Fruit fly (Drosophila melanogaster): ENCODE results near the gene Taf3.
A peak's percentile ranks its signal among the peaks of the same experiment; 100 is the strongest.

The Taf3 gene

dm6 chr4:424630-425327 is 41.8 kb downstream of the Taf3 start (continued):
- TF ChIP-seq Ets96B (tag; optimal IDR thresholded peaks at IDR 0.05): peak; percentile 59
- no peak for TF ChIP-seq vri (GFP tag; optimal IDR thresholded peaks at IDR 0.05)
- TF ChIP-seq dsx (GFP tag; optimal IDR thresholded peaks at IDR 0.05; ENCODE audit: poor library complexity, severe bottlenecking): no peak
- TF ChIP-seq fd59A (GFP tag; optimal IDR thresholded peaks at IDR 0.05): peak; percentile 29
- TF ChIP-seq Lpt (GFP tag; optimal IDR thresholded peaks at IDR 0.05): peak; percentile 38
- TF ChIP-seq CG6808 (GFP tag; optimal IDR thresholded peaks at IDR 0.05): peak; percentile 57
- TF ChIP-seq Sox15 (GFP tag; optimal IDR thresholded peaks at IDR 0.05): peak; percentile 50
- TF ChIP-seq Sox14 (GFP tag; optimal IDR thresholded peaks at IDR 0.05): peak; percentile 79
- peak; percentile 88 for TF ChIP-seq esn (GFP tag; optimal IDR thresholded peaks at IDR 0.05)
- TF ChIP-seq Sox102F (GFP tag; optimal IDR thresholded peaks at IDR 0.05): peak; percentile 79
- TF ChIP-seq svp (GFP tag): no peak
- TF ChIP-seq CG6276 (GFP tag; optimal IDR thresholded peaks at IDR 0.05): no peak
- no peak for TF ChIP-seq CG11294 (GFP tag; IDR thresholded peaks at IDR 0.05)

- TF ChIP-seq Sox15 (GFP tag; optimal IDR thresholded peaks at IDR 0.05) (no peak), OdsH (GFP tag; optimal IDR thresholded peaks at IDR 0.05) (no peak), dsx (GFP tag; optimal IDR thresholded peaks at IDR 0.05; ENCODE audit: poor library complexity, severe bottlenecking) (no peak), svp (GFP tag) (no peak), CG8319 (GFP tag; optimal IDR thresholded peaks at IDR 0.05) (no peak), lz (GFP tag; optimal IDR thresholded peaks at IDR 0.05) (no peak), fd85E (GFP tag; optimal IDR thresholded peaks at IDR 0.05) (no peak), CG16779 (tag; optimal IDR thresholded peaks at IDR 0.05) (no peak), Ets21C (GFP tag; optimal IDR thresholded peaks at IDR 0.05) (no peak), CG34406 (GFP tag; optimal IDR thresholded peaks at IDR 0.05) (no peak), pdm3 (GFP tag; optimal IDR thresholded peaks at IDR 0.05) (no peak), Lpt (GFP tag; optimal IDR thresholded peaks at IDR 0.05) (no peak), CG7368 (GFP tag; optimal IDR thresholded peaks at IDR 0.05) (no peak)
These were observed 43.3 kb downstream of the Taf3 start for dm6 chr4:423338-423737.

dm6 chr4:421772-422171 is 44.9 kb downstream of the Taf3 start:
- no peak for TF ChIP-seq dac (GFP tag; optimal IDR thresholded peaks at IDR 0.05)
- TF ChIP-seq salr (GFP tag; optimal IDR thresholded peaks at IDR 0.05): no peak
- TF ChIP-seq Lpt (GFP tag; optimal IDR thresholded peaks at IDR 0.05): no peak
- no peak for TF ChIP-seq CG3032 (tag; optimal IDR thresholded peaks at IDR 0.05)
- no peak for TF ChIP-seq CG4318 (GFP tag; optimal IDR thresholded peaks at IDR 0.05)

DNA sequence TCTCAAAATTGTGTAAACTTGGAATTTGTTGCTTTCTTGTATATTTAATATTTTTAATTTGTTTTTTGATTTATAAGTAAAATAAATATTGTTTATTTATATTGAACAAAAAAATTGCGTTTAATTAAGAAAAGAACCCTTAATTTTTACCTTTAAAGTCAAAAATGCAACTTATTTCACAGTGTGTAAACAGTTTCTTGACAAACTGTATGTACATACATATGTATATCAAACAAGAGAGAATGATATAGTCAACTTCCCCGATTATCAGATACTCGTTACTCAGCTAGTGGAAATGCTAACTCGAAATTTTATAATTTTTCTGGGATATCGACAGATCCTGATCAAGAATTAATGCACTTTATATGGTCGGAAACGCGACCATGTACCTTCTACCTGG is 45.6 kb downstream of the Taf3 start:
- TF ChIP-seq Gug (GFP tag; IDR thresholded peaks at IDR 0.05) (no peak), CG6792 (GFP tag; optimal IDR thresholded peaks at IDR 0.05) (no peak), salr (GFP tag; optimal IDR thresholded peaks at IDR 0.05) (no peak), Eip78C (GFP tag) (no peak), OdsH (GFP tag; optimal IDR thresholded peaks at IDR 0.05) (no peak), CG3032 (tag; optimal IDR thresholded peaks at IDR 0.05) (no peak), Ets21C (GFP tag; optimal IDR thresholded peaks at IDR 0.05) (no peak), CG9139 (GFP tag; optimal IDR thresholded peaks at IDR 0.05) (no peak), Lpt (GFP tag; optimal IDR thresholded peaks at IDR 0.05) (no peak)

DNA sequence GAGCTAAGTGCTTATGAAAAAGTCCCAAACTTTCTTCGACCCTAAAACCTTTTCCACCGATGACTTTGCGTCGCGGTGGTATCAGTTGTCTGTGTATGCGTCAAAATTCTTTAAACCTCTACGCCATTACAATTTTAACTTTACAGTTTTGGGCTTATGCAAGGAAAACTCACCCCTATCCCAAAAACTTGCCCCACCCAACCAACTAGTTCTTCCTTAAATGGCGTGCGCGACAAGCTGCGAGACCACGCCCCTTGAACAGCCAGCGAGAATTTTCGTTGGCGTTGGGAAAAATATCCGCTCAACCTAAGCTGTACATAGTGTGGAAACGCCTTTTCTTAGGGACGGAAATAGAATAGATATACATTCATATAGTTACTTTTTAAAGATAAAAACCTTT is 47.9 kb downstream of the Taf3 start:
- TF ChIP-seq CG10631 (GFP tag; optimal IDR thresholded peaks at IDR 0.05) (no peak), lz (GFP tag; optimal IDR thresholded peaks at IDR 0.05) (no peak), CG15336 (GFP tag; IDR thresholded peaks at IDR 0.05) (no peak), Sox102F (GFP tag; optimal IDR thresholded peaks at IDR 0.05) (no peak), Sox14 (GFP tag; optimal IDR thresholded peaks at IDR 0.05) (no peak), Blimp-1 (GFP tag; optimal IDR thresholded peaks at IDR 0.05) (no peak), acj6 (GFP tag; optimal IDR thresholded peaks at IDR 0.05) (no peak), CG7368 (GFP tag; optimal IDR thresholded peaks at IDR 0.05) (no peak), Ets21C (GFP tag; optimal IDR thresholded peaks at IDR 0.05) (no peak), net (GFP tag; optimal IDR thresholded peaks at IDR 0.05) (no peak)
